Fruit fly (Drosophila melanogaster) whole organism, embryonic: Measurements from ENCODE around the gene Trl.

Experiments
- Atf-2 ChIP-seq: fragments of 200-800 bp; sonication (Bioruptor generic); optimal IDR thresholded peaks from 2 replicates; lab custom pipeline; 2016; ENCODE audit warnings: missing biosample characterization, missing genetic modification characterization
- C15 ChIP-seq: fragments of 200-800 bp; sonication (Bioruptor generic); IDR thresholded peaks from 3 replicates; pipeline ENCODE4 v1.3.6; 2022; ENCODE audit warnings: missing biosample characterization, missing genetic modification characterization
- CG1024 ChIP-seq: fragments of 200-800 bp; sonication (Bioruptor generic); IDR thresholded peaks from 2 replicates; pipeline ENCODE4 v1.3.6; 2022; ENCODE audit warnings: missing biosample characterization, missing genetic modification characterization
- CG11085 ChIP-seq: fragments of 200-800 bp; sonication (Bioruptor generic); IDR thresholded peaks from 2 replicates; pipeline ENCODE4 v1.3.6; 2022; ENCODE audit warnings: missing biosample characterization, missing genetic modification characterization
- CG11093 ChIP-seq: fragments of 200-800 bp; sonication (Bioruptor generic); IDR thresholded peaks from 3 replicates; pipeline ENCODE4 v1.3.6; 2022; ENCODE audit warnings: missing biosample characterization, missing genetic modification characterization
- CG15269 ChIP-seq: fragments of 200-800 bp; sonication (Bioruptor generic); optimal IDR thresholded peaks from 2 replicates; lab custom pipeline; 2018; ENCODE audit warnings: missing biosample characterization, mild to moderate bottlenecking, missing genetic modification characterization, moderate library complexity
- CG18476 ChIP-seq: fragments of 200-800 bp; sonication (Bioruptor generic); optimal IDR thresholded peaks from 2 replicates; lab custom pipeline; 2016; ENCODE audit warnings: missing biosample characterization, mild to moderate bottlenecking, missing genetic modification characterization
- CG31224 ChIP-seq: fragments of 200-800 bp; sonication (Bioruptor generic); IDR thresholded peaks from 2 replicates; pipeline ENCODE4 v1.3.6; 2022; ENCODE audit warnings: missing biosample characterization, missing genetic modification characterization
- CG32532 ChIP-seq: fragments of 200-800 bp; sonication (Bioruptor generic); IDR thresholded peaks from 2 replicates; pipeline ENCODE4 v1.3.6; 2022; ENCODE audit warnings: missing biosample characterization, missing genetic modification characterization
- CG33557 ChIP-seq: fragments of 200-800 bp; sonication (Bioruptor generic); optimal IDR thresholded peaks from 2 replicates; lab custom pipeline; 2019; ENCODE audit warnings: missing biosample characterization, mild to moderate bottlenecking, missing genetic modification characterization, moderate library complexity
- CG4282 ChIP-seq: fragments of 200-800 bp; sonication (Bioruptor generic); optimal IDR thresholded peaks from 2 replicates; lab custom pipeline; 2016; ENCODE audit warnings: missing biosample characterization, missing genetic modification characterization
- CG6791 ChIP-seq: fragments of 200-800 bp; sonication (Bioruptor generic); IDR thresholded peaks from 3 replicates; pipeline ENCODE4 v1.3.6; 2022; ENCODE audit warnings: missing biosample characterization, missing genetic modification characterization; ENCODE audit not compliant: partially characterized antibody
- Dip3 ChIP-seq: fragments of 200-800 bp; sonication (Bioruptor generic); optimal IDR thresholded peaks from 3 replicates; lab custom pipeline; 2016; ENCODE audit warnings: missing biosample characterization, missing genetic modification characterization
- Dref ChIP-seq: fragments of 200-800 bp; sonication (Bioruptor generic); IDR thresholded peaks from 2 replicates; pipeline ENCODE4 v1.3.6; 2022; ENCODE audit warnings: missing biosample characterization, missing genetic modification characterization
- GATAe ChIP-seq: fragments of 200-800 bp; sonication (Bioruptor generic); conservative IDR thresholded peaks from 2 replicates; pipeline ENCODE4 v1.3.6; 2022; ENCODE audit warnings: missing biosample characterization, missing genetic modification characterization
- H15 ChIP-seq: fragments of 200-800 bp; sonication (Bioruptor generic); IDR thresholded peaks from 3 replicates; pipeline ENCODE4 v1.3.6; 2022; ENCODE audit warnings: missing biosample characterization, missing genetic modification characterization
- HLH54F ChIP-seq: fragments of 200-800 bp; sonication (Bioruptor generic); optimal IDR thresholded peaks from 3 replicates; lab custom pipeline; 2016; ENCODE audit warnings: missing biosample characterization, missing genetic modification characterization
- HmgD ChIP-seq: fragments of 200-800 bp; sonication (Bioruptor generic); optimal IDR thresholded peaks from 3 replicates; lab custom pipeline; 2016; ENCODE audit warnings: missing biosample characterization, missing genetic modification characterization
- HmgZ ChIP-seq: fragments of 200-800 bp; sonication (Bioruptor generic); optimal IDR thresholded peaks from 2 replicates; lab custom pipeline; 2018; ENCODE audit warnings: missing biosample characterization, mild to moderate bottlenecking, missing genetic modification characterization
- Lim3 ChIP-seq: fragments of 200-800 bp; sonication (Bioruptor generic); IDR thresholded peaks from 2 replicates; pipeline ENCODE4 v1.3.6; 2022; ENCODE audit warnings: missing biosample characterization, missing genetic modification characterization
- MBD-R2 ChIP-seq: fragments of 200-800 bp; sonication (Bioruptor generic); IDR thresholded peaks from 2 replicates; pipeline ENCODE4 v1.3.6; 2022; ENCODE audit warnings: missing biosample characterization, missing genetic modification characterization
- Myb ChIP-seq: fragments of 200-800 bp; sonication (Bioruptor generic); optimal IDR thresholded peaks from 2 replicates; lab custom pipeline; 2016; ENCODE audit warnings: missing biosample characterization, missing genetic modification characterization
- NC2β ChIP-seq: fragments of 200-800 bp; sonication (Bioruptor generic); optimal IDR thresholded peaks from 2 replicates; lab custom pipeline; 2016; ENCODE audit warnings: missing biosample characterization, missing genetic modification characterization
- Nf-YA ChIP-seq: fragments of 200-800 bp; sonication (Bioruptor generic); IDR thresholded peaks from 2 replicates; pipeline ENCODE4 v1.3.6; 2022; ENCODE audit warnings: missing biosample characterization, missing genetic modification characterization
- Nf-YC ChIP-seq: fragments of 200-800 bp; optimal IDR thresholded peaks from 3 replicates; lab custom pipeline; 2019; ENCODE audit warnings: missing biosample characterization, mild to moderate bottlenecking, missing genetic modification characterization, moderate library complexity
- Ptx1 ChIP-seq: fragments of 200-800 bp; sonication (Bioruptor generic); IDR thresholded peaks from 2 replicates; pipeline ENCODE4 v1.3.6; 2022; ENCODE audit warnings: missing biosample characterization, missing genetic modification characterization
- Rfx ChIP-seq: fragments of 200-800 bp; sonication (Bioruptor generic); IDR thresholded peaks from 2 replicates; pipeline ENCODE4 v1.3.6; 2022; ENCODE audit warnings: missing biosample characterization, missing genetic modification characterization
- Scr ChIP-seq: fragments of 200-800 bp; sonication (Bioruptor generic); IDR thresholded peaks from 2 replicates; pipeline ENCODE4 v1.3.6; 2022; ENCODE audit warnings: missing biosample characterization, missing genetic modification characterization; ENCODE audit not compliant: partially characterized antibody
- Six4 ChIP-seq: fragments of 200-800 bp; sonication (Bioruptor generic); optimal IDR thresholded peaks from 2 replicates; lab custom pipeline; 2016; ENCODE audit warnings: missing biosample characterization, missing genetic modification characterization
- Spps ChIP-seq: fragments of 200-800 bp; sonication (Bioruptor generic); optimal IDR thresholded peaks from 2 replicates; lab custom pipeline; 2018; ENCODE audit warnings: missing biosample characterization, mild to moderate bottlenecking, missing genetic modification characterization
- Stat92E ChIP-seq, 3 experiments: fragments of >200 bp in 2 of 3; fragments of 200-800 bp in 1 of 3; sonication (Bioruptor generic) in 1 of 3; optimal IDR thresholded peaks; 2 replicates each; lab custom pipeline; 2017 to 2019; ENCODE audit warnings: missing biosample characterization in 3 of 3, missing genetic modification characterization in 3 of 3, mild to moderate bottlenecking in 1 of 3, moderate library complexity in 1 of 3
- TFAM ChIP-seq: fragments of 200-800 bp; sonication (Bioruptor generic); optimal IDR thresholded peaks from 2 replicates; lab custom pipeline; 2017; ENCODE audit warnings: missing biosample characterization, missing genetic modification characterization, inconsistent platforms
- Xrp1 ChIP-seq: fragments of 200-800 bp; sonication (Bioruptor generic); IDR thresholded peaks from 2 replicates; pipeline ENCODE4 v1.3.6; 2022; ENCODE audit warnings: missing biosample characterization, missing genetic modification characterization
- ab ChIP-seq: fragments of 200-800 bp; sonication (Bioruptor generic); optimal IDR thresholded peaks from 2 replicates; lab custom pipeline; 2016; ENCODE audit warnings: missing biosample characterization, missing genetic modification characterization
- ap ChIP-seq: fragments of 200-800 bp; sonication (Bioruptor generic); IDR thresholded peaks from 2 replicates; pipeline ENCODE4 v1.3.6; 2022; ENCODE audit warnings: missing biosample characterization, missing genetic modification characterization
- ash1 ChIP-seq: fragments of 200-800 bp; sonication (Bioruptor generic); optimal IDR thresholded peaks from 2 replicates; lab custom pipeline; 2018; ENCODE audit warnings: missing biosample characterization, mild to moderate bottlenecking, missing genetic modification characterization
- ato ChIP-seq: fragments of 200-800 bp; sonication (Bioruptor generic); IDR thresholded peaks from 2 replicates; pipeline ENCODE4 v1.3.6; 2022; ENCODE audit warnings: missing biosample characterization, missing genetic modification characterization; ENCODE audit not compliant: partially characterized antibody
- cad ChIP-seq: fragments of >200 bp; optimal IDR thresholded peaks from 2 replicates; lab custom pipeline; 2017; ENCODE audit warnings: missing biosample characterization, missing genetic modification characterization
- cg ChIP-seq: fragments of 200-800 bp; sonication (Bioruptor generic); optimal IDR thresholded peaks from 3 replicates; lab custom pipeline; 2019; ENCODE audit warnings: missing biosample characterization, mild to moderate bottlenecking, missing genetic modification characterization, moderate library complexity
- corto ChIP-seq: fragments of 200-800 bp; sonication (Bioruptor generic); optimal IDR thresholded peaks from 2 replicates; lab custom pipeline; 2016; ENCODE audit warnings: missing biosample characterization, mild to moderate bottlenecking, missing genetic modification characterization, moderate library complexity
- danr ChIP-seq: fragments of 200-800 bp; sonication (Bioruptor generic); IDR thresholded peaks from 2 replicates; pipeline ENCODE4 v1.3.6; 2022; ENCODE audit warnings: missing biosample characterization, missing genetic modification characterization
- disco-r ChIP-seq: fragments of 200-800 bp; sonication (Bioruptor generic); optimal IDR thresholded peaks from 2 replicates; lab custom pipeline; 2016; ENCODE audit warnings: missing biosample characterization, missing genetic modification characterization
- ems ChIP-seq: fragments of 200-800 bp; sonication (Bioruptor generic); optimal IDR thresholded peaks from 3 replicates; lab custom pipeline; 2016; ENCODE audit warnings: missing biosample characterization, missing genetic modification characterization
- ewg ChIP-seq: fragments of 200-800 bp; sonication (Bioruptor generic); optimal IDR thresholded peaks from 3 replicates; lab custom pipeline; 2017; ENCODE audit warnings: mild to moderate bottlenecking, missing biosample characterization, missing genetic modification reagents, missing genetic modification characterization
- fd96Cb ChIP-seq: fragments of 200-800 bp; sonication (Bioruptor generic); optimal IDR thresholded peaks from 2 replicates; lab custom pipeline; 2018; ENCODE audit warnings: missing biosample characterization, mild to moderate bottlenecking, missing genetic modification characterization, moderate library complexity
- grau ChIP-seq: fragments of 200-800 bp; optimal IDR thresholded peaks from 3 replicates; lab custom pipeline; 2019; ENCODE audit warnings: missing biosample characterization, mild to moderate bottlenecking, missing genetic modification characterization, moderate library complexity
- ken ChIP-seq: fragments of 200-800 bp; sonication (Bioruptor generic); IDR thresholded peaks from 3 replicates; pipeline ENCODE4 v1.3.6; 2022; ENCODE audit warnings: missing biosample characterization, missing genetic modification characterization
- stwl ChIP-seq: fragments of 200-800 bp; sonication (Bioruptor generic); optimal IDR thresholded peaks from 3 replicates; lab custom pipeline; 2018; ENCODE audit warnings: missing biosample characterization, mild to moderate bottlenecking, missing genetic modification characterization, moderate library complexity
- tgo ChIP-seq: fragments of 200-800 bp; sonication (Bioruptor generic); IDR thresholded peaks from 3 replicates; pipeline ENCODE4 v1.3.6; 2022; ENCODE audit warnings: missing biosample characterization, missing genetic modification characterization
- twi ChIP-seq: fragments of 200-800 bp; optimal IDR thresholded peaks from 2 replicates; lab custom pipeline; 2019; ENCODE audit warnings: missing biosample characterization, mild to moderate bottlenecking, missing genetic modification characterization, moderate library complexity
- usp ChIP-seq: fragments of >200 bp; optimal IDR thresholded peaks from 2 replicates; lab custom pipeline; 2017; ENCODE audit warnings: missing biosample characterization, missing genetic modification characterization
- wor ChIP-seq: fragments of 200-800 bp; sonication (Bioruptor generic); IDR thresholded peaks from 2 replicates; pipeline ENCODE4 v1.3.6; 2022; ENCODE audit warnings: missing biosample characterization, missing genetic modification characterization
- zfh1 ChIP-seq: fragments of 200-800 bp; sonication (Bioruptor generic); IDR thresholded peaks from 3 replicates; pipeline ENCODE4 v1.3.6; 2022; ENCODE audit warnings: missing biosample characterization, missing genetic modification characterization

The Trl gene

dm6 chr3L:14780187-14780586 lies 19.3 kb upstream of the Trl start (continued):
- TF ChIP-seq Spps (tag; lab: Kevin White, UChicago) (no peak), Lim3 (no peak), CG33557 (GFP tag; lab: Kevin White, UChicago) (peak; percentile 41), grau (tag; lab: Kevin White, UChicago) (peak; percentile 0), ato (GFP tag; lab: Robert Waterston, UW) (no peak), Stat92E (GFP tag; optimal IDR thresholded peaks at IDR 0.05; lab: Kevin White, UChicago) (no peak), CG1024 (GFP tag; lab: Robert Waterston, UW) (no peak), H15 (GFP tag; lab: Robert Waterston, UW) (no peak), twi (tag; lab: Kevin White, UChicago) (no peak), wor (no peak), cg (GFP tag; lab: Kevin White, UChicago) (no peak), Nf-YA (no peak), Myb (GFP tag; lab: Kevin White, UChicago) (no peak), usp (GFP tag; lab: Kevin White, UChicago) (no peak), ab (no peak), Dref (GFP tag; lab: Robert Waterston, UW) (no peak), CG31224 (GFP tag; lab: Robert Waterston, UW) (no peak), Nf-YC (tag; lab: Kevin White, UChicago) (no peak), Xrp1 (GFP tag; lab: Robert Waterston, UW) (peak; percentile 74), Dip3 (no peak), Rfx (peak; percentile 13; the same call in 1 of the 2 replicates), Six4 (GFP tag; lab: Kevin White, UChicago) (peak; percentile 2), cad (no peak), C15 (GFP tag; lab: Robert Waterston, UW) (no peak), HmgD (GFP tag; lab: Kevin White, UChicago) (no peak), CG15269 (tag; lab: Kevin White, UChicago) (no peak), ash1 (GFP tag; lab: Kevin White, UChicago) (no peak), danr (GFP tag; lab: Robert Waterston, UW) (no peak), NC2β (GFP tag; lab: Kevin White, UChicago) (peak; percentile 5), GATAe (GFP tag; lab: Robert Waterston, UW) (no peak), CG6791 (GFP tag; lab: Robert Waterston, UW) (no peak), Ptx1 (no peak), HmgZ (tag; lab: Kevin White, UChicago) (peak; percentile 8), TFAM (no peak), disco-r (GFP tag; lab: Kevin White, UChicago) (no peak), stwl (tag; lab: Kevin White, UChicago) (no peak), ken (GFP tag; lab: Robert Waterston, UW) (no peak), fd96Cb (no peak), ap (GFP tag; lab: Robert Waterston, UW) (0 out of 2 replicates have a peak, but pooled peaks have one; percentile 10), corto (GFP tag; lab: Kevin White, UChicago) (no peak), CG32532 (GFP tag; lab: Robert Waterston, UW) (peak; percentile 9; the same call in 1 of the 2 replicates), tgo (GFP tag; lab: Robert Waterston, UW) (no peak), MBD-R2 (GFP tag; lab: Robert Waterston, UW) (no peak), HLH54F (GFP tag; lab: Kevin White, UChicago) (no peak), CG11085 (no peak), Atf-2 (no peak), Scr (GFP tag; lab: Robert Waterston, UW) (no peak), ems (GFP tag; lab: Kevin White, UChicago) (no peak), zfh1 (GFP tag; lab: Robert Waterston, UW) (peak; percentile 59; the same call in 2 of the 3 replicates), ewg (GFP tag; lab: Kevin White, UChicago) (no peak), CG4282 (GFP tag; lab: Kevin White, UChicago) (no peak), CG18476 (peak; percentile 45), CG11093 (GFP tag; lab: Robert Waterston, UW) (no peak; the same call in 2 of the 3 replicates)
